Fruit fly (Drosophila melanogaster) S2 (cell line): ENCODE results near the gene Sec61alpha.
A peak's percentile ranks its signal among the peaks of the same experiment; 100 is the strongest.

Experiments used
- CG8478 ChIP-seq: fragments of >200 bp; optimal IDR thresholded peaks from 2 replicates; lab custom pipeline; 2018
- CTCF ChIP-seq, 2 experiments: fragments of >200 bp; optimal IDR thresholded peaks; 2 replicates each; lab custom pipeline; 2018

Gene Sec61alpha

DNA sequence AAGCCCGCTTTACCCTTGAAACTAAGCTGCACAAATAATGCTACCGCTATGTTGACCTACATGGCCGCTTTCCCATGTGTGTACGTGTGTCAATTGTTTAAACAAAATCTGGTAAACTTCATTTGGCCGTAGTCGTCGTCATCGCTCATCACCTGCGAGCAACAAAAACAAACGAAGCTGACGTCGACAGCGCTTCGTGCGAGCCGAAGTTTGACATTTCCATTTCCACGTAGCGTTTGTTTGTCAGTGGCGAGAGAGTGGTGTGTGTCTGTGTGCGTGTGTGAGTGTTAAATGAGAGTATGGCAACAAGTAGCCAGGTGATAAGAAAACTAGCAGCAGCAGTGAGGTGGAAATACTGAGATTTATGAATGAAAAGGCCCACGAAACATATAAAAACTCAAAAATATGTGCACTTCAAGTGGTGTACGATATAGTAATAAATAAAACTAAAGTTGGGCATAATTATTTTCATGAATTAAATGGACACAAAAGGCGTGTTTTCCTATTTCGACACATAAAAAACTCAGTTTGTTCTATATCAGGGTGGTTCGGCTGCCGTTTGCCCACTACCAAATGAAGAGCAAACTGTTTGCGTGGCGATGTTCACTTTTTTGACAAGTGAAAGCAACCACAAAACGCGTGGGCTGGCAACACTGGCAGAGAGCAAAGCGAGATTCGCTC is 1.0 kb downstream of the Sec61alpha start:
- no peak for TF ChIP-seq CTCF (optimal IDR thresholded peaks at IDR 0.05; lab: Kevin White, UChicago)

DNA sequence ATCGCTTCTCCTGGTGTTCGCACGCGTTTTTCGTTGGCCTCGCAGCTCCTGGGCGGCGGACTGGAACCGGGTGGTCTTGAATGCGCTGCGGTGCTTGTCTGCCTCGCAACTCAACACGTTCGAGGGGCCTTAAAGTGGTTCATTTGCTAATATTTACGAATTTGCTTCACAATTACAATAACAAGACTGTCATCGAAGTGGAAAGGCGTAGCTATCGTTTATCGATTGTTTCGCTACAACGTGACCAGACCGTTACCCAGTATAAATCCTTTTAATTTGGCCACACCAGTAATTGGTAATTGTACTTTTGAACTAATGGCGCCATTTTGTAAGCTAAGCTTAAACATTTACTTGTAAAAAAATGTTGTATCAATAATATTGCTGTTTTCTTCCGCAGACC is 3.6 kb downstream of the Sec61alpha start, which contains the start of gene CG9536:
Gene CG9536 (minus strand): TSS at position 223 of the 400 bp plus-strand sequence.
- no peak for TF ChIP-seq CG8478
- no peak for TF ChIP-seq CTCF (optimal IDR thresholded peaks at IDR 0.05; lab: Kevin White, UChicago)

DNA sequence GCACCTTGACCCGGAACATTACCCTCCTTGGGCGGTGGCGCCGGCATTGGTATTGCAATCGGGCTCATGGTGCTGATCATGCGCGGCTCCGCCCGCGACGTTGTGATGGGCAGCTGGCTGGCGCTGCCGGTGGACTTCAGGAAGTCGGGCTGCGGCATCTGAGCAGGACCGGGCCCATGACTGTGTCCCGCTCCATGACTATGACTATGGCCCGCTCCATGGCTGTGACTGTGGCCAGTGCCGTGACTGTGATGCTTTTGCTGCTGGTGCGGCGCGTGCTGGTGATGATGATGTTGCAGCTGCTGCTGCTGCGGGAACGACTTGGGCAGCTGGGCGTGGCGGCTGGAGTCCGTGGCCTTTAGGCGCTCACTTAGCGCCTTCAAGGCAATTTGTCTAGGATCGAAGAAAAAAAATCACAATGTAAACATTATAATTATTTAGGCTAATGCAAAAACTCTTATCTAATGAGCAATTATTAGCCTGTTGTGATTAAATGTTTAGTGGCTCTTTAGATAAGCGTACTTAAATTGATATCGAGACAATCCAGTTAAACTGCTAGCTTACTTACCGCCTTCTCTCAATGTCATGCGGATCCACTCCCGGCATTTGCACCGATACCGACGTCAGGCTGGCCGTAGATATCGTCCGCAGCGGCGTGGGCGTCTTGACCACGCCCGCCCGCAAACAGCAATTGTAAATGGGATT is 5.3 kb downstream of the Sec61alpha start:
- TF ChIP-seq CTCF (optimal IDR thresholded peaks at IDR 0.05; lab: Kevin White, UChicago) (no peak), CG8478 (no peak)

DNA sequence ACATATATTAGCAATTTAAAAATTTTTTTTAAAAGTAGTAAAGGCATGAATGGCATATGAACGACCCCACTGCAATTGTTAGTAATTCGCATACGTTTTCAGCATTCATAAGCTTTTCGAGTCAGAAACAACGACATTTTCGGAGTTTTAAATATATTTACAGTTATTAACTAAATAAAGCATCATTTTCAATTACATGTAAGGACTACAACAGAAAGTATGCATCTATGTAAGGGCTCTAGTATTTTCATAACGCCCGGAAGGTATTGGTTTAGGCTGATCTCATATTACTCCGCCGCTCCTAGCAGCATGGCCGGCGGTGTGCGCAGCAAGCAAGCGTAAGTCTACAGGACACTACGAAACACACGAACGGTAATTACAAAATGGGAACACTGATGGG is 6.1 kb downstream of the Sec61alpha start:
- TF ChIP-seq CTCF (optimal IDR thresholded peaks at IDR 0.05; lab: Kevin White, UChicago) = no peak
- TF ChIP-seq CG8478 = no peak

DNA sequence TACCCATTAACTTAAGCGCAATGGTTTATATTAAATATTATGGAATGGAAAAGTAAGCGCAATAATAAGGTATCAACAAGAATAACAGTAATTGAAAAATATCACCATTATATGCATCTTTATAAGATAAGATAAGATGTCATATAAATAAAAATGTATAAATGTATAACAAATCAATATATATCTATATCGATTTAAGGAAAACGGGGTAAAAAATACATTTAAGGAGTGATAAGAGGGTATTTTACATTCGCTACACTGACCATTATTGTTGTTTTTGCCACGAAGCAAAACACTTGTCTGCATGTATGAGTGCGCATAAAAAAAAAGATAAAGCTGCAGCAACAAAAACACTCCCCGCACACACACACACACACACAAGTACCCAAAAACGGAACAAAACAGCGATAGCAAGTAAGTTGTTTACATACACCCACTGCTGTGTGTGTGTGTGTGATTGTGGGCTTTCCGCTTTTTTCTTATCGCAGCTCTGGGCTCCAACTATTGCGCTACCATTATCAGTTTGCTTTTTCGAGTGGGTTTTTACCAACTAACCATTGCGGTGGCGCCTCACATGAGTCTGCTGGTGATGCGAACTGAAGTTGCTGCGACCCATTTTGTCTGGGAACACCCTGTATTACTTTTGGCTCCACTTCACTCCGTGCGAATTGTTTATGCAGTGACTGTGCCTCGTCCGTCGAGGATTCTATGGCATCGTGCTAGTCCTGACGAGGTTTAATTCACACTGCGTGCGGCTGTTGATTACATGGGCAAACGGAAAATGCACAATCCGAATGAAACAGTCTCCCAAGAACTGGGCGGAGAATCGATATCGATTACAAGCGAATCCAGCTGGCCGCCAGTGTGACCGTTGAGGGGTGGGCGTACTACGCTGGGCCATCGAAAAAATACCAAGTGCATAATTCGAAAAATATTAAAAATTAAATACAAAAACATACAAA is 7.0 kb downstream of the Sec61alpha start, which contains the start of gene mmy:
Gene mmy (minus strand): TSS at position 829 of the 962 bp plus-strand sequence.
- TF ChIP-seq CG8478 (no peak), CTCF (optimal IDR thresholded peaks at IDR 0.05; lab: Kevin White, UChicago) (no peak)

DNA sequence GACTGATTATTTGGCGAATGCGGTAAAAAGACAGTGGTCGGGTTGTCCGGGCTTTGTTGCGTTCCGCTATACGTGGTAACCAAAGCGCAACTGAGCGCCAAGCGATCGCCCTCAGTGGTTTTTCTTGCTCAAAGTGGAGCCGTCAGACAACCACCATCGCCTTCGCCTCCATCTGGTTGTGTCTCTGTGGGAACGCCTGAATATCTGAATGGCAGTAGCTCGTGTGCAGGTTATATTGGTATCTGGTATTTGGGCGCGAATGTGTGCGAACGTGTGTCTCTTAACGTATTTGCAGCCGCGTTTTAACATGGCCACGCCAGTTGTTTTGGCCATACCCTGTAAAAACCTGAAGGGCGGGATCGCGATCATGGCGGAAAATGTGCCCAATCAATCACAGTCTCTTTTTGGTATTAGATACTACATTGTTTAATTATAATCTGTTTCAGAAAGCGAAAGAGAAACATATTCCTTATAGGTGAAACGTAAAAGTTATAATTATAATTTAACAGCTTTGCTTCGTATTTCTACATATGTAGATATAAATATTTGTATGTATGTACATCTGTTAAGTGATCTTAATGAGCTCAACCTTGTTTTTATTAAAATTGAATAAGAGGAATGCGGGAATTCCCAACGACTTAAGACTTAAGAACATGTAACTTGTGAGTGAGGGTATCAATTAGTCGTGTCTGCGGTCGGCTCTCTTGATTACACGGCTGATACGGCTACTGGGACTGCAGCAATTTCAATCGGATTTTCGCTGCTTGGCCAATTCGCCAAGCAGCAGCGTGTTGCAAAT is 8.2 kb downstream of the Sec61alpha start:
- TF ChIP-seq CG8478 (no peak), CTCF (optimal IDR thresholded peaks at IDR 0.05; lab: Kevin White, UChicago) (no peak)

DNA sequence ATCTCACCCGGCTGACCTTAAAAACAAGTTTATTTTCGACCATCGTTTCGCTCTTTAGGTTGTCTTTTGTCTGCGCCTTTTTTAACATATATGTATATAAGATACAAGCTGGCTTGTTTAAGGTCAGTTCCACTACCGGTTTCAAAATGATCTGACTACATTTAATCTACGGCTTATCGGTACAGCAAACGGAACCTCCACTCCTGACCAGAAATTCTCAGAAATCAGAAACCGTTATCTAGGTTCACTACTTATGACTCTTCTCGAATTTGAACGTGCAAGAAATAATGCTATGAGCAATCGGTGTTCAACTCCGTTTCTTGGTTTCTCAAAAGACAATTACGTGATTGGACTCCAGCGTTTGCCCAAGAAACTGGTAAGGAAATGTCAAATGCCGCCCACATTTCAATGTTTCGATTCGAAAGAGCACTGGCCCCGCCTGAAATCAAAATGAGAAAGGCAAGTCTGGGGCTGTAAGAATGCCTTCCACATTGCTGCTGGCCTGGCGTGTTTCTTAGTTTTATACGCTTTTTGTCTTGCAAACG is 10.2 kb downstream of the Sec61alpha start:
- no peak for TF ChIP-seq CG8478
- no peak for TF ChIP-seq CTCF (optimal IDR thresholded peaks at IDR 0.05; lab: Kevin White, UChicago)

DNA sequence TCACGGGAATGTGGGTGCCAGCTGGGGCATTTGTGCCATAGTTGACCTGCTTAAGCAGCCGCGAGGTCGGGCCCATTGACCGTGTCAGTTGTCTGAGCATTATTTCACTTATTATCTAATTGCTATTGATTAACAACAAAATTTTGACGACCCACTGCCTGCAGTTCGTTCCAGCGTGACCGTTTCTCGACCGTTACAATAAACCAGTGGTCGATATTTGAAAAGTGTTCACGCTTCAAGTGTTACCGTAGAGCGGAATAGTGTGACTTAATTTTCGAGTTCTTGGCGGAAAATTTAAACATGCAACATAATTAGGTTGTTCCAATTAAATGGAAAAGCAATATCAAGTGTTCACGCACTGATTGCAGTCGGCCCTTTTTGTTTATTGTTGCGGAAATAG is 12.9 kb downstream of the Sec61alpha start, which contains the start of gene HemK1:
Gene HemK1 (minus strand): TSS at position 190 of the 400 bp plus-strand sequence.
- TF ChIP-seq CTCF (optimal IDR thresholded peaks at IDR 0.05; lab: Kevin White, UChicago) = peak in 1 of 2 experiments; percentile 24
- no peak for TF ChIP-seq CG8478

DNA sequence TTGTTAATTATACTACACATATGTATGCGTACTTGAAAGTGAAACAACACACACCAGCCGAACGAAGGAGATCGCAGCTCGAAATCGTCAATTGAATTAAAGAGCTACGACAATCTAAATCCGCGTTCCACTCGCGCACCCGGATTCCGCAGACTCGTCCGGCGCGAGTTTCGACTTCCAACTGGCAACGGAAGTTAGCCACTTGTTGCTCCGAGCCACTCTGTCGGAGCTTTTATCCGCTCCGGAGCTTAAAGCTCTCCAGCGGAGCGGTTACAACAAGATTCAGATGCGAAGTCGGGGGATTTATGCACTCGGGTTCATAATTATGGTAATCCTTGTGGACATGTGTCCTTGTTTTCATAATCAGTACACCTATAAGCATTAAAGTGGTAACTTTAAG is 14.9 kb downstream of the Sec61alpha start, which contains the start of gene Rchy1:
Gene Rchy1 (minus strand): TSS at position 173 of the 400 bp plus-strand sequence.
- TF ChIP-seq CG8478 (no peak), CTCF (optimal IDR thresholded peaks at IDR 0.05; lab: Kevin White, UChicago) (no peak)

DNA sequence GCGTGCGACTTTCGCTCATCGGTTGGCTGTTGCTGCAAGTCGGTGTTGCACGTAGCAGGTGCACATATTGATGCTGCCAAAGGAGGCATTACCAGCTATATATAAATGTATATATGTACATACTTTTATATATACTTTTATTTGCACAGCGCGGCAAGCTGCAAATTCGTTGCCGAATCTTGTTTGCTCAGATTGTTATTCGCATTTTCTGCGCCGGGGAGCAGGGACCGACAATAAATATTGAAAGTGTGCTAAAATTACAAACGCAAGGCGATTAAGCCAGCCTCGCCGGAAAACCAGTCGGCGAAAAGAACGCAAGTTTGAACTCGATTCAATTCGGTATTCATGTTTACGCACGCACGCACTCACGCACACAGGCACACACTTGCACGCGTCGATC is 15.6 kb downstream of the Sec61alpha start:
- TF ChIP-seq CTCF (optimal IDR thresholded peaks at IDR 0.05; lab: Kevin White, UChicago) = no peak
- no peak for TF ChIP-seq CG8478

DNA sequence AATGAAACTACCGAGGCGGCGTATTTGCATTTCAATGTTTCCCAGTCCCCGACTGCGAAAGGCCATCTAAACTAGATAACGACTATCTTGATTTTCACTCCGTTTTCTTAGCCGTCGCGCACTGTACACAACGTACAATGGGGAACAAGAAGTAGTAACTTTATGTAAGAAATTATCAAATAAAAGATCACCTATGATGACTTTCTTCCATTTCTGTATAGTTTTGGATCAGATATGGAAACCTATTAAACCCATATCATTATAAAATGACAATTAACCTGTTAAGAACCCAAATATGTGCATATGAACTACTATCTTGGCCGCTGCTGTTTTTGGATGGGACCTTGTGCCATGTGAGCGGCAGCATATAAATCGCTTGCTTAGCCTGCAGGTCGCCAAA is 16.1 kb downstream of the Sec61alpha start:
- TF ChIP-seq CTCF (optimal IDR thresholded peaks at IDR 0.05; lab: Kevin White, UChicago) = no peak
- no peak for TF ChIP-seq CG8478

DNA sequence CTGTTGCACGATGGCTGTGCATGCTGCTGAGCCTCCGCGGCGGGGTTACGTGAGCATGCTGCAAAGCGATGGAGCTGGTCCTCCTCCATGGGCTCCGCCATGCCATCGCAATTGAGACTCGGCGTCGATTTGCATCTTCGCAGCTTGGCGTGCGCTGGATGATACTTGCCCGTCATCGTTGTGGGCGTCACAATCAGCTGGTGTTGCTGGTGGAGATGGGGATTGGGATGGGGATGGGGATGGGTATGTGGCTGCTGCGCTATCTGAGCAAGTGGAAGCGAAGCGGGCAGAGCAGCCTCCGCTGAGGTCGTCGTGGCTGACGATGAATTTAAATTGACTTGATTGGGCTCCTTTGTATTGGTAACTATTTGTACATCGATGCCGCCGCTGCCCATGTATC is 17.0 kb downstream of the Sec61alpha start:
- TF ChIP-seq CTCF (optimal IDR thresholded peaks at IDR 0.05; lab: Kevin White, UChicago) (no peak), CG8478 (no peak)

DNA sequence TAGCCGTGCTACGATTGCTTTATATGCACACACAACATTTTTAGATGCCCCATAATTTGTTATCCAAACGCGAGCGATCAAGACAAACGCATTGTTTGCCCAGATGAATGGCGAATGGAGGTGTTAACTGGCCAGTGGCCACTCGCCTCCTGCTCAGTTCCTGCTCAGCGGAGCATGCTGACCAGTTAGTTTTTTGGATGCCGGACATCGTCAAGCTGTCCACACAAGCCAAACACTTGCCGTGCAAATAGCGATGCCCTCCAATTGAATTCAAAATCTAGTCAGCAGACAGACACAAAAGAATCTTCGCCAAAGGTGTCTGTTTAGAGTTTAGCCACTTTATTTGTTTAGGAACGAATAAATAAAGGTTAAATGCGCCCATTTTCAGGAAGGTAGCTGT is 18.1 kb downstream of the Sec61alpha start:
- no peak for TF ChIP-seq CG8478
- no peak for TF ChIP-seq CTCF (optimal IDR thresholded peaks at IDR 0.05; lab: Kevin White, UChicago)

DNA sequence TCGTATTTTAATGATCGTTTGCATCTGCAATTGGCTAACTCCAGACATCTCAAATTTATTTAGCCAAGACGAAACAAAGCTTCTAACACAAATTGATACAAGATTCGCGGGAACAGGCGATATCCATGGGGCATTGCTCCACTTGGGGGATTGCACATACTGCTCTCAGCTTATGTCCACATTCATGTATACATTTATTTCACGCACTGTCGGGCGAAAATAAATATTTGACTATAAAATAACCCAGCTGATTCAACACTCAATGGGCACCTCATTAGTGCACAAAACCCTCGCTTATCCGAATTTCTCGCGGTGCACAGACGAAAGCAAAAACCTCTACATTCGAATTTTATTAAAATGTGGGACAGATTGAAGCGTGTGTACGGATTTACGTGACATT is 18.9 kb downstream of the Sec61alpha start:
- no peak for TF ChIP-seq CG8478
- TF ChIP-seq CTCF (optimal IDR thresholded peaks at IDR 0.05; lab: Kevin White, UChicago) = no peak
